Fruit fly (Drosophila melanogaster) whole organism, embryonic: Measurements from ENCODE around the gene Actn.

ENCODE experiments used
- Asciz ChIP-seq: fragments of 200-800 bp; sonication (Bioruptor generic); optimal IDR thresholded peaks from 2 replicates; lab custom pipeline; 2017; ENCODE audit warnings: missing biosample characterization, mild to moderate bottlenecking, missing genetic modification characterization, missing genetic modification reagents
- Bdp1 ChIP-seq: fragments of 200-800 bp; sonication (Bioruptor generic); optimal IDR thresholded peaks from 3 replicates; lab custom pipeline; 2016; ENCODE audit warnings: missing biosample characterization, missing genetic modification characterization
- Blimp-1 ChIP-seq: fragments of 200-800 bp; sonication (Bioruptor generic); optimal IDR thresholded peaks from 3 replicates; lab custom pipeline; 2018; ENCODE audit warnings: missing biosample characterization, missing genetic modification characterization, mild to moderate bottlenecking, moderate library complexity, missing genetic modification reagents
- C15 ChIP-seq: fragments of 200-800 bp; sonication (Bioruptor generic); IDR thresholded peaks from 3 replicates; pipeline ENCODE4 v1.3.6; 2022; ENCODE audit warnings: missing biosample characterization, missing genetic modification characterization
- CG11504 ChIP-seq: fragments of 200-800 bp; sonication (Bioruptor generic); optimal IDR thresholded peaks from 3 replicates; lab custom pipeline; 2019; ENCODE audit warnings: missing biosample characterization, mild to moderate bottlenecking, missing genetic modification characterization, moderate library complexity
- CG11696 ChIP-seq: fragments of 200-800 bp; sonication (Bioruptor generic); IDR thresholded peaks from 2 replicates; pipeline ENCODE4 v1.3.6; 2022; ENCODE audit warnings: missing biosample characterization, missing genetic modification characterization
- CG12299 ChIP-seq: fragments of 200-800 bp; sonication (Bioruptor generic); optimal IDR thresholded peaks from 2 replicates; lab custom pipeline; 2018; ENCODE audit warnings: missing biosample characterization, mild to moderate bottlenecking, missing genetic modification characterization
- CG14667 ChIP-seq: fragments of 200-800 bp; sonication (Bioruptor generic); IDR thresholded peaks from 2 replicates; pipeline ENCODE4 v1.3.6; 2022; ENCODE audit warnings: missing biosample characterization, missing genetic modification characterization
- CG15011 ChIP-seq: fragments of 200-800 bp; sonication (Bioruptor generic); optimal IDR thresholded peaks from 3 replicates; lab custom pipeline; 2018; ENCODE audit warnings: missing biosample characterization, mild to moderate bottlenecking, missing genetic modification characterization
- CG15073 ChIP-seq: fragments of 200-800 bp; sonication (Bioruptor generic); optimal IDR thresholded peaks from 2 replicates; lab custom pipeline; 2016; ENCODE audit warnings: missing biosample characterization, missing genetic modification characterization
- CG15696 ChIP-seq: fragments of 200-800 bp; sonication (Bioruptor generic); optimal IDR thresholded peaks from 2 replicates; lab custom pipeline; 2019; ENCODE audit warnings: missing biosample characterization, mild to moderate bottlenecking, missing genetic modification characterization, moderate library complexity
- CG16815 ChIP-seq: fragments of 200-800 bp; sonication (Bioruptor generic); optimal IDR thresholded peaks from 3 replicates; lab custom pipeline; 2017; ENCODE audit warnings: missing biosample characterization, mild to moderate bottlenecking, missing genetic modification characterization
- CG2199 ChIP-seq: fragments of 200-800 bp; sonication (Bioruptor generic); IDR thresholded peaks from 3 replicates; pipeline ENCODE4 v1.3.6; 2022; ENCODE audit warnings: missing biosample characterization, missing genetic modification characterization
- CG2712 ChIP-seq: fragments of 200-800 bp; optimal IDR thresholded peaks from 3 replicates; lab custom pipeline; 2019; ENCODE audit warnings: missing biosample characterization, mild to moderate bottlenecking, missing genetic modification characterization, moderate library complexity
- CG32532 ChIP-seq: fragments of 200-800 bp; sonication (Bioruptor generic); IDR thresholded peaks from 2 replicates; pipeline ENCODE4 v1.3.6; 2022; ENCODE audit warnings: missing biosample characterization, missing genetic modification characterization
- CG32772 ChIP-seq: fragments of 200-800 bp; sonication (Bioruptor generic); IDR thresholded peaks from 2 replicates; pipeline ENCODE4 v1.3.6; 2022; ENCODE audit warnings: missing biosample characterization, missing genetic modification characterization
- CG3726 ChIP-seq: fragments of 200-800 bp; sonication (Bioruptor generic); IDR thresholded peaks from 3 replicates; pipeline ENCODE4, ENCODE4 v1.3.6; 2022; ENCODE audit warnings: missing biosample characterization, missing genetic modification characterization
- CG3838 ChIP-seq: fragments of 200-800 bp; sonication (Bioruptor generic); optimal IDR thresholded peaks from 3 replicates; lab custom pipeline; 2016; ENCODE audit warnings: missing biosample characterization, missing genetic modification characterization
- CG42726 ChIP-seq: fragments of 200-800 bp; sonication (Bioruptor generic); IDR thresholded peaks from 2 replicates; pipeline ENCODE4 v1.3.6; 2022; ENCODE audit warnings: missing biosample characterization, missing genetic modification characterization; ENCODE audit not compliant: partially characterized antibody
- CG4707 ChIP-seq: fragments of 200-800 bp; sonication (Bioruptor generic); optimal IDR thresholded peaks from 2 replicates; lab custom pipeline; 2018; ENCODE audit warnings: missing biosample characterization, mild to moderate bottlenecking, missing genetic modification characterization, moderate library complexity
- CG4820 ChIP-seq: fragments of 200-800 bp; sonication (Bioruptor generic); optimal IDR thresholded peaks from 3 replicates; lab custom pipeline; 2016; ENCODE audit warnings: missing biosample characterization, missing genetic modification characterization
- CG6791 ChIP-seq: fragments of 200-800 bp; sonication (Bioruptor generic); IDR thresholded peaks from 3 replicates; pipeline ENCODE4 v1.3.6; 2022; ENCODE audit warnings: missing biosample characterization, missing genetic modification characterization; ENCODE audit not compliant: partially characterized antibody
- CG8924 ChIP-seq: fragments of 200-800 bp; optimal IDR thresholded peaks from 3 replicates; lab custom pipeline; 2019; ENCODE audit warnings: missing biosample characterization, mild to moderate bottlenecking, missing genetic modification characterization, moderate library complexity
- CG9797 ChIP-seq: fragments of 200-800 bp; sonication (Bioruptor generic); optimal IDR thresholded peaks from 3 replicates; lab custom pipeline; 2018; ENCODE audit warnings: missing biosample characterization, mild to moderate bottlenecking, missing genetic modification characterization
- CoRest ChIP-seq: fragments of 200-800 bp; sonication (Bioruptor generic); optimal IDR thresholded peaks from 3 replicates; lab custom pipeline; 2018; ENCODE audit warnings: missing biosample characterization, mild to moderate bottlenecking, missing genetic modification characterization, moderate library complexity
- D19A ChIP-seq: fragments of 200-800 bp; optimal IDR thresholded peaks from 3 replicates; lab custom pipeline; 2019; ENCODE audit warnings: missing biosample characterization, mild to moderate bottlenecking, missing genetic modification characterization, moderate library complexity
- Ets65A ChIP-seq: fragments of 200-800 bp; sonication (Bioruptor generic); peaks from one replicate; lab custom pipeline; 2016; ENCODE audit warnings: missing biosample characterization, missing genetic modification characterization
- Gsc ChIP-seq: fragments of 200-800 bp; sonication (Bioruptor generic); IDR thresholded peaks from 2 replicates; pipeline ENCODE4 v1.3.6; 2022; ENCODE audit warnings: missing biosample characterization, missing genetic modification characterization
- Jarid2 ChIP-seq: fragments of 200-800 bp; sonication (Bioruptor generic); optimal IDR thresholded peaks from 3 replicates; lab custom pipeline; 2017; ENCODE audit warnings: mild to moderate bottlenecking, missing biosample characterization, missing genetic modification reagents, missing genetic modification characterization
- Lhr ChIP-seq: fragments of 200-800 bp; sonication (Bioruptor generic); optimal IDR thresholded peaks from 3 replicates; lab custom pipeline; 2017; ENCODE audit warnings: mild to moderate bottlenecking, missing biosample characterization, missing genetic modification reagents, missing genetic modification characterization
- MBD-R2 ChIP-seq: fragments of 200-800 bp; sonication (Bioruptor generic); IDR thresholded peaks from 2 replicates; pipeline ENCODE4 v1.3.6; 2022; ENCODE audit warnings: missing biosample characterization, missing genetic modification characterization
- Myb ChIP-seq: fragments of 200-800 bp; sonication (Bioruptor generic); optimal IDR thresholded peaks from 2 replicates; lab custom pipeline; 2016; ENCODE audit warnings: missing biosample characterization, missing genetic modification characterization
- Oli ChIP-seq: fragments of 200-800 bp; sonication (Bioruptor generic); optimal IDR thresholded peaks from 2 replicates; lab custom pipeline; 2018; ENCODE audit warnings: missing biosample characterization, mild to moderate bottlenecking, missing genetic modification characterization, moderate library complexity
- Opbp ChIP-seq: fragments of 200-800 bp; sonication (Bioruptor generic); IDR thresholded peaks from 3 replicates; pipeline ENCODE4 v1.3.6; 2022; ENCODE audit warnings: missing biosample characterization, missing genetic modification characterization; ENCODE audit not compliant: partially characterized antibody
- Taf1 ChIP-seq: fragments of 200-800 bp; sonication (Bioruptor generic); IDR thresholded peaks from 2 replicates; pipeline ENCODE4 v1.3.6; 2022; ENCODE audit warnings: missing biosample characterization, missing genetic modification characterization
- ac ChIP-seq: fragments of 200-800 bp; sonication (Bioruptor generic); optimal IDR thresholded peaks from 3 replicates; lab custom pipeline; 2017; ENCODE audit warnings: missing biosample characterization, mild to moderate bottlenecking, missing genetic modification characterization
- cg ChIP-seq: fragments of 200-800 bp; sonication (Bioruptor generic); optimal IDR thresholded peaks from 3 replicates; lab custom pipeline; 2019; ENCODE audit warnings: missing biosample characterization, mild to moderate bottlenecking, missing genetic modification characterization, moderate library complexity
- fd96Cb ChIP-seq: fragments of 200-800 bp; sonication (Bioruptor generic); optimal IDR thresholded peaks from 2 replicates; lab custom pipeline; 2018; ENCODE audit warnings: missing biosample characterization, mild to moderate bottlenecking, missing genetic modification characterization, moderate library complexity
- fu2 ChIP-seq: fragments of 200-800 bp; sonication (Bioruptor generic); optimal IDR thresholded peaks from 2 replicates; lab custom pipeline; 2016; ENCODE audit warnings: missing biosample characterization, missing genetic modification characterization
- gt ChIP-seq: fragments of 200-800 bp; sonication (Bioruptor generic); IDR thresholded peaks from 2 replicates; pipeline ENCODE4 v1.3.6; 2022; ENCODE audit warnings: missing biosample characterization, missing genetic modification characterization
- h ChIP-seq: fragments of >200 bp; optimal IDR thresholded peaks from 2 replicates; lab custom pipeline; 2017
- hbn ChIP-seq: fragments of 200-800 bp; sonication (Bioruptor generic); IDR thresholded peaks from 2 replicates; pipeline ENCODE4 v1.3.6; 2022; ENCODE audit warnings: missing biosample characterization, missing genetic modification characterization; ENCODE audit not compliant: partially characterized antibody
- org-1 ChIP-seq: fragments of 200-800 bp; sonication (Bioruptor generic); optimal IDR thresholded peaks from 2 replicates; lab custom pipeline; 2017; ENCODE audit warnings: missing biosample characterization, missing genetic modification characterization
- pum ChIP-seq: fragments of 200-800 bp; sonication (Bioruptor generic); optimal IDR thresholded peaks from 2 replicates; lab custom pipeline; 2016; ENCODE audit warnings: missing biosample characterization, missing genetic modification characterization
- row ChIP-seq: fragments of 200-800 bp; sonication (Bioruptor generic); IDR thresholded peaks from 3 replicates; pipeline ENCODE4 v1.3.6; 2022; ENCODE audit warnings: missing biosample characterization, missing genetic modification characterization
- run ChIP-seq: fragments of 200-800 bp; sonication (Bioruptor generic); optimal IDR thresholded peaks from 3 replicates; lab custom pipeline; 2018; ENCODE audit warnings: missing biosample characterization, mild to moderate bottlenecking, missing genetic modification characterization
- schlank ChIP-seq: fragments of 200-800 bp; sonication (Bioruptor generic); optimal IDR thresholded peaks from 2 replicates; lab custom pipeline; 2018; ENCODE audit warnings: missing biosample characterization, mild to moderate bottlenecking, missing genetic modification characterization
- slbo ChIP-seq: fragments of 200-800 bp; sonication (Bioruptor generic); IDR thresholded peaks from 2 replicates; pipeline ENCODE4 v1.3.6; 2022; ENCODE audit warnings: missing biosample characterization, missing genetic modification characterization
- trh ChIP-seq: fragments of 200-800 bp; sonication (Bioruptor generic); optimal IDR thresholded peaks from 2 replicates; lab custom pipeline; 2016; ENCODE audit warnings: missing biosample characterization, missing genetic modification characterization
- ttk ChIP-seq: fragments of 200-800 bp; sonication (Bioruptor generic); IDR thresholded peaks from 2 replicates; pipeline ENCODE4 v2.1.2; 2022; ENCODE audit warnings: missing biosample characterization, missing genetic modification characterization
- vnd ChIP-seq: fragments of 200-800 bp; sonication (Bioruptor generic); IDR thresholded peaks from 3 replicates; pipeline ENCODE4 v1.3.6; 2022; ENCODE audit warnings: missing biosample characterization, missing genetic modification characterization; ENCODE audit not compliant: partially characterized antibody

Gene Actn

DNA sequence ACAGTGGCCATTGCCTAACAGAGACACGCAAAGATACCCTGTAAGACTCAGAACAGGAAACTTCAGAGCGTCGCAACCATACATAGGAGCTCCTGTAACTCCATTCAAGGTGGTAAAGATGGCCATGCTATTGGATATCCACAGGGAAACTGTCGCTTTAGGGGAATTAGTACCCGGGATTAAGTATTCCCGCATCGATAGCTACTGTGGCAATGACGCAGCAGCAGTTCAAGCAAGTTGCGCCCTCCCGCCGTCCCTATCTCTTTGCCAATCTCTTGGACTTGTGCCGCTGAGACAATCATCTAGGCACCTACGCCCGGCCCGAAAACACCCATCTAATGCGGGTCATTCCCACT, 28.6 kb upstream of the Actn start (continued):
- TF ChIP-seq CG12299 (tag; lab: Kevin White, UChicago): no peak
- TF ChIP-seq CG15073: no peak
- TF ChIP-seq trh (GFP tag; lab: Kevin White, UChicago): no peak
- TF ChIP-seq fd96Cb: peak; percentile 30
- no peak for TF ChIP-seq CG15011 (GFP tag; lab: Kevin White, UChicago)
- peak; percentile 21 for TF ChIP-seq fu2 (GFP tag; lab: Kevin White, UChicago)
- peak; percentile 16 for TF ChIP-seq CG16815
- TF ChIP-seq CG32532 (GFP tag; lab: Robert Waterston, UW): peak; percentile 79
- no peak for TF ChIP-seq CG6791 (GFP tag; lab: Robert Waterston, UW)
- TF ChIP-seq pum (GFP tag; lab: Kevin White, UChicago): peak; percentile 41
- peak; percentile 31; the same call in 1 of the 2 replicates for TF ChIP-seq CG14667 (GFP tag; lab: Robert Waterston, UW)
- peak; percentile 44 for TF ChIP-seq Myb (GFP tag; lab: Kevin White, UChicago)
- TF ChIP-seq run (tag; lab: Kevin White, UChicago): no peak
- peak; percentile 76 for TF ChIP-seq slbo (GFP tag; lab: Robert Waterston, UW)
- TF ChIP-seq CG4820 (GFP tag; lab: Kevin White, UChicago): peak; percentile 37
- TF ChIP-seq C15 (GFP tag; lab: Robert Waterston, UW): no peak
- no peak for TF ChIP-seq CG9797 (GFP tag; lab: Kevin White, UChicago)
- TF ChIP-seq MBD-R2 (GFP tag; lab: Robert Waterston, UW): peak; percentile 52; the same call in 1 of the 2 replicates
- TF ChIP-seq Taf1 (GFP tag; lab: Robert Waterston, UW): peak; percentile 66
- peak; percentile 48 for TF ChIP-seq CG2712 (tag; lab: Kevin White, UChicago)
- peak; percentile 37 for TF ChIP-seq CG8924 (tag; lab: Kevin White, UChicago)
- no peak for TF ChIP-seq vnd (GFP tag; lab: Robert Waterston, UW)
- TF ChIP-seq Blimp-1 (GFP tag; lab: Kevin White, UChicago): peak; percentile 40
- peak; percentile 41 for TF ChIP-seq Oli
- no peak for TF ChIP-seq CG4707 (GFP tag; lab: Kevin White, UChicago)
- peak; percentile 9 for TF ChIP-seq Bdp1
- peak; percentile 92 for TF ChIP-seq row
- 0 out of 3 replicates have a peak, but pooled peaks have one; percentile 44 for TF ChIP-seq CG3726 (GFP tag; lab: Robert Waterston, UW)
- no peak for TF ChIP-seq Lhr (GFP tag; lab: Kevin White, UChicago)
- peak; percentile 92 for TF ChIP-seq Ets65A (GFP tag; lab: Kevin White, UChicago)
- peak; percentile 23 for TF ChIP-seq schlank
- TF ChIP-seq CG11504 (tag; lab: Kevin White, UChicago): peak; percentile 74
- peak; percentile 56 for TF ChIP-seq org-1 (GFP tag; lab: Kevin White, UChicago)
- no peak for TF ChIP-seq gt (GFP tag; lab: Robert Waterston, UW)
- peak; percentile 11 for TF ChIP-seq Jarid2 (GFP tag; lab: Kevin White, UChicago)
- no peak for TF ChIP-seq ac
- no peak for TF ChIP-seq CG15696 (tag; lab: Kevin White, UChicago)
- TF ChIP-seq CG2199 (GFP tag; lab: Robert Waterston, UW): peak; percentile 34; the same call in 1 of the 3 replicates
- TF ChIP-seq ttk: peak; percentile 66
- peak; percentile 41; the same call in 1 of the 2 replicates for TF ChIP-seq CG11696 (GFP tag; lab: Robert Waterston, UW)
- peak; percentile 54 for TF ChIP-seq CoRest (tag; lab: Kevin White, UChicago)
- no peak for TF ChIP-seq cg (GFP tag; lab: Kevin White, UChicago)
- TF ChIP-seq CG42726 (GFP tag; lab: Robert Waterston, UW): no peak
- 0 out of 2 replicates have a peak, but pooled peaks have one; percentile 38 for TF ChIP-seq Gsc (GFP tag; lab: Robert Waterston, UW)
- TF ChIP-seq hbn (GFP tag; lab: Robert Waterston, UW): no peak
- TF ChIP-seq CG3838 (GFP tag; lab: Kevin White, UChicago): no peak
- TF ChIP-seq CG32772 (GFP tag; lab: Robert Waterston, UW): peak; percentile 61
- no peak for TF ChIP-seq Asciz
- TF ChIP-seq D19A: peak; percentile 25
- TF ChIP-seq h (lab: Kevin White, UChicago): no peak
- TF ChIP-seq Opbp (GFP tag; lab: Robert Waterston, UW): no peak
